Worm (Caenorhabditis elegans): ENCODE measurements around the gene Y54G2A.28.

- TF ChIP-seq lin-13 (tag; optimal IDR thresholded peaks at IDR 0.05) (no peak), unc-62 (GFP tag; optimal IDR thresholded peaks at IDR 0.05) (no peak)
Observed at ce11 chrIV:3002807-3003206, 9.4 kb downstream of the Y54G2A.28 start.
